Fruit fly (Drosophila melanogaster): Measurements from ENCODE around the gene CG43230.
A peak's percentile ranks its signal among the peaks of the same experiment; 100 is the strongest.

The CG43230 gene

DNA sequence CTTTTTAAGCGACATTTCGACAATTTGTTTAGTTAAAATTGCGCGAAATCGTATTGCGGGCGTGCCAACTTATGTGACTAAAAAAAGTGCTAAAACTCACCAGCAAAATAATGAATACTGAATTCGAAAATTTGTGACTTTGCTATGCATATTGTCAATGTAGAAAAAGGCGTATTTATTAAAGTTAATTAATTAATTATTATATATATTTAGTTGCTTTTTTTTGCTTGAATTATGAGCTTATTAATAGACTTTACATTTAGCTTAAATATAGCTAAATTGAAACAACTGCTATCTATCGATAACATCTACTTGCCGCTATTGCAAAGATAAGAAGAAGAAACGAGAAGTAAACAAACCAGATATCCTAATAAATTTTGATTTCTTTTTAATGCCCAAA, 41.2 kb downstream of the CG43230 start, which contains the start of the genes PolD3 and Uxt:
PolD3 (minus strand) TSS at position 56 of the 400 bp plus-strand sequence.
Uxt (plus strand) TSS at position 333 of the 400 bp plus-strand sequence.
- TF ChIP-seq Pif1B (GFP tag; optimal IDR thresholded peaks at IDR 0.05) (no peak), CG32121 (GFP tag; IDR thresholded peaks at IDR 0.05) (no peak), CG13204 (GFP tag; optimal IDR thresholded peaks at IDR 0.05) (no peak), CG8301 (tag; optimal IDR thresholded peaks at IDR 0.05) (no peak), Snoo (tag; optimal IDR thresholded peaks at IDR 0.05) (no peak), EcR (GFP tag; optimal IDR thresholded peaks at IDR 0.05) (no peak), CG17806 (tag; optimal IDR thresholded peaks at IDR 0.05) (no peak), CG34367 (tag; optimal IDR thresholded peaks at IDR 0.05) (no peak), Ets98B (GFP tag; IDR thresholded peaks at IDR 0.05) (no peak), CG15710 (tag; optimal IDR thresholded peaks at IDR 0.05) (no peak), fd96Ca (GFP tag; IDR thresholded peaks at IDR 0.05) (no peak), rn (GFP tag; IDR thresholded peaks at IDR 0.05) (no peak), D1 (tag; optimal IDR thresholded peaks at IDR 0.05) (no peak)

DNA sequence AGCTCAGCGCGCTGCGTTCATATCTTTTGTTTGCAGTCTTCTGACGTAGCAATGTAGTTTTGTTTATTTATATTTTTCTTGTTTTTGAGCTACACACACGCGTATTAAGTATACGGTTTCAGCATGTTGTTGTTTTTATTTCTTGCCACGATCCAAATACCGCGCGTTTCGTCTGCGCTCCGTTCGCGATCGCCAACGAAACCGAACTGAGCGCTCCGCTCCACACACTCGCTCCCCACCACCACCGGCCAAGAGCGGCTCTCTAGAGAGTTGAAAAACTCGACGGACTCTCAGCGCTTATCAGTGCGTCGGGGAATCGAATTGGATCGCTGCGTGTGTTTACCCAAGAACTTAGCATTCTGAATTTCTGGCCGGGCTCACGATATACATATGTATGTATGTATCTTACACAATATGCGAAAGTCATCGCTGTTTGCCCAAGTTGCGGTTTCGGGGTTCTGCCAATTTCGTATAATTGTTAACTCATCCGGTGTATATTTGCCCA, 49.5 kb downstream of the CG43230 start, which contains the start of gene yuri:
yuri (minus strand) TSS at position 210 of the 505 bp plus-strand sequence.
- peak; percentile 87 for TF ChIP-seq Ets98B (GFP tag; IDR thresholded peaks at IDR 0.05)
- peak; percentile 39 for TF ChIP-seq CG9948 (tag; optimal IDR thresholded peaks at IDR 0.05)
- TF ChIP-seq Pif1B (GFP tag; optimal IDR thresholded peaks at IDR 0.05), result peak; percentile 71
- TF ChIP-seq CG10348 (GFP tag; IDR thresholded peaks at IDR 0.05), result no peak
- peak; percentile 56; the same call in 2 of the 3 replicates for TF ChIP-seq fd96Ca (GFP tag; IDR thresholded peaks at IDR 0.05)
- TF ChIP-seq CG8159 (tag; optimal IDR thresholded peaks at IDR 0.05), result peak; percentile 55
- peak; percentile 87 for TF ChIP-seq CG13204 (GFP tag; optimal IDR thresholded peaks at IDR 0.05)
- 0 out of 2 replicates have a peak, but pooled peaks have one; percentile 19 for TF ChIP-seq rn (GFP tag; IDR thresholded peaks at IDR 0.05)
- TF ChIP-seq CG34367 (tag; optimal IDR thresholded peaks at IDR 0.05), result peak; percentile 60
- peak; percentile 84 for TF ChIP-seq CG12605 (GFP tag; IDR thresholded peaks at IDR 0.05)
- peak; percentile 77; the same call in 2 of the 3 replicates for TF ChIP-seq CG4496 (GFP tag; IDR thresholded peaks at IDR 0.05)
- peak; percentile 65 for TF ChIP-seq EcR (GFP tag; optimal IDR thresholded peaks at IDR 0.05)
- TF ChIP-seq CG15710 (tag; optimal IDR thresholded peaks at IDR 0.05), result peak; percentile 59
- no peak for TF ChIP-seq CG14655 (GFP tag; optimal IDR thresholded peaks at IDR 0.05)
- peak; percentile 19 for TF ChIP-seq D1 (tag; optimal IDR thresholded peaks at IDR 0.05)
- TF ChIP-seq Snoo (tag; optimal IDR thresholded peaks at IDR 0.05), result peak; percentile 44
- peak; percentile 78 for TF ChIP-seq CG32121 (GFP tag; IDR thresholded peaks at IDR 0.05)
- TF ChIP-seq CG17806 (tag; optimal IDR thresholded peaks at IDR 0.05), result peak; percentile 42
- TF ChIP-seq Pif1A (GFP tag; optimal IDR thresholded peaks at IDR 0.05), result peak; percentile 82
- TF ChIP-seq CG8301 (tag; optimal IDR thresholded peaks at IDR 0.05), result peak; percentile 50
- peak; percentile 83 for TF ChIP-seq gl (tag; optimal IDR thresholded peaks at IDR 0.05)

Data from whole organism, pupa.